Fruit fly (Drosophila melanogaster) whole organism, embryonic: Measurements from ENCODE around the gene idc.
A peak's percentile ranks its signal among the peaks of the same experiment; 100 is the strongest.

Experiments used
- BEAF-32 ChIP-seq: fragments of 200-800 bp; sonication (Bioruptor generic); optimal IDR thresholded peaks from 3 replicates; lab custom pipeline; 2017; ENCODE audit warnings: missing biosample characterization, missing genetic modification characterization, mild to moderate bottlenecking, moderate library complexity, missing genetic modification reagents
- CG1024 ChIP-seq: fragments of 200-800 bp; sonication (Bioruptor generic); IDR thresholded peaks from 2 replicates; pipeline ENCODE4 v1.3.6; 2022; ENCODE audit warnings: missing biosample characterization, missing genetic modification characterization
- CG10267 ChIP-seq: fragments of 200-800 bp; sonication (Bioruptor generic); optimal IDR thresholded peaks from 2 replicates; lab custom pipeline; 2018; ENCODE audit warnings: missing biosample characterization, mild to moderate bottlenecking, missing genetic modification characterization, moderate library complexity
- CG11085 ChIP-seq: fragments of 200-800 bp; sonication (Bioruptor generic); IDR thresholded peaks from 2 replicates; pipeline ENCODE4 v1.3.6; 2022; ENCODE audit warnings: missing biosample characterization, missing genetic modification characterization
- CG11093 ChIP-seq: fragments of 200-800 bp; sonication (Bioruptor generic); IDR thresholded peaks from 3 replicates; pipeline ENCODE4 v1.3.6; 2022; ENCODE audit warnings: missing biosample characterization, missing genetic modification characterization
- CG11504 ChIP-seq: fragments of 200-800 bp; sonication (Bioruptor generic); optimal IDR thresholded peaks from 3 replicates; lab custom pipeline; 2019; ENCODE audit warnings: missing biosample characterization, mild to moderate bottlenecking, missing genetic modification characterization, moderate library complexity
- CG11723 ChIP-seq: fragments of 200-800 bp; sonication (Bioruptor generic); optimal IDR thresholded peaks from 2 replicates; lab custom pipeline; 2017; ENCODE audit warnings: missing biosample characterization, mild to moderate bottlenecking, missing genetic modification characterization
- CG12391 ChIP-seq: fragments of 200-800 bp; sonication (Bioruptor generic); optimal IDR thresholded peaks from 3 replicates; lab custom pipeline; 2018; ENCODE audit warnings: missing biosample characterization, mild to moderate bottlenecking, missing genetic modification characterization, moderate library complexity
- CG13624 ChIP-seq: fragments of 200-800 bp; sonication (Bioruptor generic); optimal IDR thresholded peaks from 2 replicates; lab custom pipeline; 2016; ENCODE audit warnings: missing biosample characterization, missing genetic modification characterization
- CG1529 ChIP-seq: fragments of 200-800 bp; sonication (Bioruptor generic); optimal IDR thresholded peaks from 3 replicates; lab custom pipeline; 2018; ENCODE audit warnings: missing biosample characterization, missing genetic modification characterization
- CG17568 ChIP-seq: fragments of 200-800 bp; sonication (Bioruptor generic); optimal IDR thresholded peaks from 2 replicates; lab custom pipeline; 2018; ENCODE audit warnings: missing biosample characterization, mild to moderate bottlenecking, missing genetic modification characterization, moderate library complexity
- CG3847 ChIP-seq: fragments of 200-800 bp; sonication (Bioruptor generic); IDR thresholded peaks from 2 replicates; pipeline ENCODE4 v1.3.6; 2022; ENCODE audit warnings: missing biosample characterization, missing genetic modification characterization
- CG4360 ChIP-seq: fragments of 200-800 bp; sonication (Bioruptor generic); IDR thresholded peaks from 2 replicates; pipeline ENCODE4 v1.3.6; 2022; ENCODE audit warnings: missing biosample characterization, missing genetic modification characterization
- CG6175 ChIP-seq: fragments of 200-800 bp; sonication (Bioruptor generic); IDR thresholded peaks from 3 replicates; pipeline ENCODE4 v1.3.6; 2022; ENCODE audit warnings: missing biosample characterization, missing genetic modification characterization
- CG6254 ChIP-seq: fragments of 200-800 bp; sonication (Bioruptor generic); optimal IDR thresholded peaks from 3 replicates; lab custom pipeline; 2017; ENCODE audit warnings: mild to moderate bottlenecking, missing biosample characterization, missing genetic modification reagents, missing genetic modification characterization
- CG7839 ChIP-seq: fragments of 200-800 bp; sonication (Bioruptor generic); optimal IDR thresholded peaks from 3 replicates; lab custom pipeline; 2018; ENCODE audit warnings: missing biosample characterization, mild to moderate bottlenecking, missing genetic modification characterization, moderate library complexity
- CG7928 ChIP-seq: fragments of 200-800 bp; sonication (Bioruptor generic); optimal IDR thresholded peaks from 2 replicates; lab custom pipeline; 2017; ENCODE audit warnings: missing biosample characterization, mild to moderate bottlenecking, missing genetic modification characterization
- CG9609 ChIP-seq: fragments of 200-800 bp; sonication (Bioruptor generic); optimal IDR thresholded peaks from 3 replicates; lab custom pipeline; 2016; ENCODE audit warnings: missing biosample characterization, missing genetic modification characterization
- CG9797 ChIP-seq: fragments of 200-800 bp; sonication (Bioruptor generic); optimal IDR thresholded peaks from 3 replicates; lab custom pipeline; 2018; ENCODE audit warnings: missing biosample characterization, mild to moderate bottlenecking, missing genetic modification characterization
- D19B ChIP-seq: fragments of 200-800 bp; sonication (Bioruptor generic); optimal IDR thresholded peaks from 2 replicates; lab custom pipeline; 2017; ENCODE audit warnings: missing biosample characterization, mild to moderate bottlenecking, missing genetic modification characterization
- Ets97D ChIP-seq: fragments of 200-800 bp; sonication (Bioruptor generic); optimal IDR thresholded peaks from 3 replicates; lab custom pipeline; 2016; ENCODE audit warnings: missing biosample characterization, missing genetic modification characterization
- Fer3 ChIP-seq: fragments of 200-800 bp; sonication (Bioruptor generic); optimal IDR thresholded peaks from 2 replicates; lab custom pipeline; 2018; ENCODE audit warnings: missing biosample characterization, mild to moderate bottlenecking, missing genetic modification characterization, moderate library complexity
- HHEX ChIP-seq: fragments of 200-800 bp; sonication (Bioruptor generic); optimal IDR thresholded peaks from 3 replicates; lab custom pipeline; 2017; ENCODE audit warnings: missing biosample characterization, mild to moderate bottlenecking, missing genetic modification characterization, missing genetic modification reagents
- HLH4C ChIP-seq: fragments of 200-800 bp; sonication (Bioruptor generic); IDR thresholded peaks from 3 replicates; pipeline ENCODE4 v1.3.6; 2022; ENCODE audit warnings: missing biosample characterization, missing genetic modification characterization; ENCODE audit not compliant: partially characterized antibody
- HLH54F ChIP-seq: fragments of 200-800 bp; sonication (Bioruptor generic); optimal IDR thresholded peaks from 3 replicates; lab custom pipeline; 2016; ENCODE audit warnings: missing biosample characterization, missing genetic modification characterization
- Jarid2 ChIP-seq: fragments of 200-800 bp; sonication (Bioruptor generic); optimal IDR thresholded peaks from 3 replicates; lab custom pipeline; 2017; ENCODE audit warnings: mild to moderate bottlenecking, missing biosample characterization, missing genetic modification reagents, missing genetic modification characterization
- Mad ChIP-seq: fragments of 200-800 bp; sonication (Bioruptor generic); optimal IDR thresholded peaks from 2 replicates; lab custom pipeline; 2016; ENCODE audit warnings: missing biosample characterization, missing genetic modification characterization
- Pdp1 ChIP-seq, 2 experiments: fragments of 200-800 bp; sonication (Bioruptor generic); optimal IDR thresholded peaks; 3 replicates each; lab custom pipeline; 2016; ENCODE audit warnings: missing biosample characterization in 2 of 2, missing genetic modification characterization in 2 of 2, mild to moderate bottlenecking in 1 of 2, moderate library complexity in 1 of 2
- Spps ChIP-seq: fragments of 200-800 bp; sonication (Bioruptor generic); optimal IDR thresholded peaks from 2 replicates; lab custom pipeline; 2018; ENCODE audit warnings: missing biosample characterization, mild to moderate bottlenecking, missing genetic modification characterization
- Usf ChIP-seq: fragments of 200-800 bp; sonication (Bioruptor generic); optimal IDR thresholded peaks from 2 replicates; lab custom pipeline; 2017; ENCODE audit warnings: missing genotype, missing biosample characterization, missing genetic modification characterization
- Xbp1 ChIP-seq: fragments of 200-800 bp; sonication (Bioruptor generic); optimal IDR thresholded peaks from 3 replicates; lab custom pipeline; 2016; ENCODE audit warnings: missing biosample characterization, mild to moderate bottlenecking, missing genetic modification characterization
- al ChIP-seq: fragments of 200-800 bp; sonication (Bioruptor generic); IDR thresholded peaks from 2 replicates; pipeline ENCODE4 v1.3.6; 2022; ENCODE audit warnings: missing biosample characterization, missing genetic modification characterization
- ap ChIP-seq: fragments of 200-800 bp; sonication (Bioruptor generic); IDR thresholded peaks from 2 replicates; pipeline ENCODE4 v1.3.6; 2022; ENCODE audit warnings: missing biosample characterization, missing genetic modification characterization
- bsh ChIP-seq, 2 experiments: fragments of 200-800 bp; sonication (Bioruptor generic); optimal IDR thresholded peaks; 2 replicates each; lab custom pipeline; 2017 to 2018; ENCODE audit warnings: mild to moderate bottlenecking in 2 of 2, missing biosample characterization in 2 of 2, missing genetic modification characterization in 2 of 2, moderate library complexity in 1 of 2
- chn ChIP-seq: fragments of 200-800 bp; sonication (Bioruptor generic); optimal IDR thresholded peaks from 2 replicates; lab custom pipeline; 2016; ENCODE audit warnings: missing biosample characterization, missing genetic modification characterization
- eyg ChIP-seq: fragments of 200-800 bp; sonication (Bioruptor generic); optimal IDR thresholded peaks from 3 replicates; lab custom pipeline; 2016; ENCODE audit warnings: missing biosample characterization, missing genetic modification characterization
- ftz-f1 ChIP-seq: fragments of 200-800 bp; sonication (Bioruptor generic); optimal IDR thresholded peaks from 2 replicates; lab custom pipeline; 2016; ENCODE audit warnings: missing biosample characterization, missing genetic modification characterization
- gce ChIP-seq: fragments of 200-800 bp; sonication (Bioruptor generic); IDR thresholded peaks from 3 replicates; pipeline ENCODE4 v1.3.6; 2022; ENCODE audit warnings: missing biosample characterization, missing genetic modification characterization
- gfzf ChIP-seq: fragments of 200-800 bp; sonication (Bioruptor generic); optimal IDR thresholded peaks from 2 replicates; lab custom pipeline; 2016; ENCODE audit warnings: missing biosample characterization, mild to moderate bottlenecking, missing genetic modification characterization, moderate library complexity
- h ChIP-seq: fragments of >200 bp; optimal IDR thresholded peaks from 2 replicates; lab custom pipeline; 2017
- jigr1 ChIP-seq: fragments of 200-800 bp; sonication (Bioruptor generic); IDR thresholded peaks from 3 replicates; pipeline ENCODE4 v1.3.6; 2022; ENCODE audit warnings: missing biosample characterization, missing genetic modification characterization
- luna ChIP-seq: fragments of 200-800 bp; sonication (Bioruptor generic); optimal IDR thresholded peaks from 2 replicates; lab custom pipeline; 2016; ENCODE audit warnings: missing biosample characterization, missing genetic modification characterization
- nmo ChIP-seq: fragments of 200-800 bp; sonication (Bioruptor generic); optimal IDR thresholded peaks from 2 replicates; lab custom pipeline; 2018; ENCODE audit warnings: missing biosample characterization, mild to moderate bottlenecking, missing genetic modification characterization, moderate library complexity
- p53 ChIP-seq: fragments of 200-800 bp; sonication (Bioruptor generic); optimal IDR thresholded peaks from 2 replicates; lab custom pipeline; 2016; ENCODE audit warnings: missing biosample characterization, missing genetic modification characterization
- peb ChIP-seq: fragments of 200-800 bp; sonication (Bioruptor generic); IDR thresholded peaks from 2 replicates; pipeline ENCODE4 v1.3.6; 2022; ENCODE audit warnings: missing biosample characterization, missing genetic modification characterization
- sens-2 ChIP-seq: fragments of 200-800 bp; sonication (Bioruptor generic); IDR thresholded peaks from 2 replicates; pipeline ENCODE4 v1.3.6; 2022; ENCODE audit warnings: missing biosample characterization, missing genetic modification characterization
- slou ChIP-seq: fragments of 200-800 bp; sonication (Bioruptor generic); optimal IDR thresholded peaks from 3 replicates; lab custom pipeline; 2016; ENCODE audit warnings: missing biosample characterization, missing genetic modification characterization
- so ChIP-seq: fragments of 200-800 bp; sonication (Bioruptor generic); IDR thresholded peaks from 3 replicates; pipeline ENCODE4 v1.3.6; 2022; ENCODE audit warnings: missing biosample characterization, missing genetic modification characterization
- tio ChIP-seq: fragments of 200-800 bp; sonication (Bioruptor generic); optimal IDR thresholded peaks from 2 replicates; lab custom pipeline; 2017; ENCODE audit warnings: missing biosample characterization, missing genetic modification characterization, inconsistent platforms
- unpg ChIP-seq: fragments of 200-800 bp; sonication (Bioruptor generic); optimal IDR thresholded peaks from 3 replicates; lab custom pipeline; 2018; ENCODE audit warnings: missing biosample characterization, mild to moderate bottlenecking, missing genetic modification characterization, moderate library complexity
- zfh2 ChIP-seq: fragments of 200-800 bp; sonication (Bioruptor generic); optimal IDR thresholded peaks from 2 replicates; lab custom pipeline; 2016; ENCODE audit warnings: missing biosample characterization, missing genetic modification characterization

idc gene

dm6 chr3R:19999474-19999873 lies 32.1 kb upstream of the idc start (continued):
- TF ChIP-seq CG7928 (GFP tag; lab: Kevin White, UChicago) (peak; percentile 35), CG6254 (GFP tag; lab: Kevin White, UChicago) (peak; percentile 42), Usf (GFP tag; lab: Kevin White, UChicago) (peak; percentile 10), HLH54F (GFP tag; lab: Kevin White, UChicago) (no peak), h (lab: Kevin White, UChicago) (no peak), zfh2 (GFP tag; lab: Kevin White, UChicago) (no peak), nmo (peak; percentile 86), CG9797 (GFP tag; lab: Kevin White, UChicago) (no peak), CG1529 (GFP tag; lab: Kevin White, UChicago) (peak; percentile 67), HLH4C (GFP tag; lab: Robert Waterston, UW) (no peak), Jarid2 (GFP tag; lab: Kevin White, UChicago) (peak; percentile 28), al (GFP tag; lab: Robert Waterston, UW) (peak; percentile 64), chn (GFP tag; lab: Kevin White, UChicago) (peak; percentile 19), CG1024 (peak; percentile 55; the same call in 1 of the 2 replicates), gfzf (no peak), so (GFP tag; lab: Robert Waterston, UW) (peak; percentile 84), CG6175 (GFP tag; lab: Robert Waterston, UW) (0 out of 3 replicates have a peak, but pooled peaks have one; percentile 15), CG11504 (tag; lab: Kevin White, UChicago) (peak; percentile 90), bsh (GFP tag; optimal IDR thresholded peaks at IDR 0.05; lab: Kevin White, UChicago) (peak; percentile 21 to 92), BEAF-32 (no peak), CG10267 (tag; lab: Kevin White, UChicago) (peak; percentile 83), Mad (GFP tag; lab: Kevin White, UChicago) (no peak), CG12391 (peak; percentile 89), jigr1 (GFP tag; lab: Robert Waterston, UW) (peak; percentile 71; the same call in 1 of the 3 replicates), tio (GFP tag; lab: Kevin White, UChicago) (peak; percentile 59), CG11723 (GFP tag; lab: Kevin White, UChicago) (peak; percentile 8), CG11093 (peak; percentile 77), CG17568 (GFP tag; lab: Kevin White, UChicago) (peak; percentile 18), HHEX (GFP tag; lab: Kevin White, UChicago) (peak; percentile 64), CG9609 (GFP tag; lab: Kevin White, UChicago) (no peak), gce (peak; percentile 62; the same call in 1 of the 3 replicates), peb (GFP tag; lab: Robert Waterston, UW) (peak; percentile 77), Ets97D (GFP tag; lab: Kevin White, UChicago) (no peak), p53 (GFP tag; lab: Kevin White, UChicago) (no peak), Spps (tag; lab: Kevin White, UChicago) (peak; percentile 66), sens-2 (GFP tag; lab: Robert Waterston, UW) (0 out of 2 replicates have a peak, but pooled peaks have one; percentile 24), Fer3 (peak; percentile 84), luna (GFP tag; lab: Kevin White, UChicago) (no peak), Pdp1 (GFP tag; optimal IDR thresholded peaks at IDR 0.05; lab: Kevin White, UChicago) (peak in 1 of 2 experiments; percentile 26), eyg (GFP tag; lab: Kevin White, UChicago) (no peak), CG11085 (GFP tag; lab: Robert Waterston, UW) (peak; percentile 54; the same call in 1 of the 2 replicates), CG13624 (GFP tag; lab: Kevin White, UChicago) (no peak), ap (GFP tag; lab: Robert Waterston, UW) (peak; percentile 81), CG7839 (tag; lab: Kevin White, UChicago) (peak; percentile 89), CG3847 (GFP tag; lab: Robert Waterston, UW) (peak; percentile 64), slou (GFP tag; lab: Kevin White, UChicago) (peak; percentile 50), CG4360 (GFP tag; lab: Robert Waterston, UW) (peak; percentile 14; the same call in 1 of the 2 replicates), unpg (GFP tag; lab: Kevin White, UChicago) (peak; percentile 90), ftz-f1 (GFP tag; lab: Kevin White, UChicago) (no peak), D19B (GFP tag; lab: Kevin White, UChicago) (peak; percentile 91), Xbp1 (GFP tag; lab: Kevin White, UChicago) (peak; percentile 74)
